Fruit fly (Drosophila melanogaster) whole organism, embryonic: Measurements from ENCODE around the gene Prat.

Experiments
- Abd-B ChIP-seq: fragments of 200-800 bp; sonication (Bioruptor generic); optimal IDR thresholded peaks from 2 replicates; lab custom pipeline; 2018; ENCODE audit warnings: missing biosample characterization, mild to moderate bottlenecking, missing genetic modification characterization, moderate library complexity
- B-H1 ChIP-seq: fragments of 200-800 bp; sonication (Bioruptor generic); IDR thresholded peaks from 3 replicates; pipeline ENCODE4 v1.3.6; 2022; ENCODE audit warnings: missing biosample characterization, missing genetic modification characterization
- B-H2 ChIP-seq: fragments of 200-800 bp; sonication (Bioruptor generic); optimal IDR thresholded peaks from 2 replicates; lab custom pipeline; 2018; ENCODE audit warnings: missing biosample characterization, mild to moderate bottlenecking, missing genetic modification characterization
- Bdp1 ChIP-seq: fragments of 200-800 bp; sonication (Bioruptor generic); optimal IDR thresholded peaks from 3 replicates; lab custom pipeline; 2016; ENCODE audit warnings: missing biosample characterization, missing genetic modification characterization
- CG10147 ChIP-seq: fragments of 200-800 bp; sonication (Bioruptor generic); optimal IDR thresholded peaks from 2 replicates; lab custom pipeline; 2019; ENCODE audit warnings: missing biosample characterization, mild to moderate bottlenecking, missing genetic modification characterization, moderate library complexity
- CG12391 ChIP-seq: fragments of 200-800 bp; sonication (Bioruptor generic); optimal IDR thresholded peaks from 3 replicates; lab custom pipeline; 2018; ENCODE audit warnings: missing biosample characterization, mild to moderate bottlenecking, missing genetic modification characterization, moderate library complexity
- CG14441 ChIP-seq: fragments of 200-800 bp; sonication (Bioruptor generic); IDR thresholded peaks from 2 replicates; pipeline ENCODE4 v1.3.6; 2022; ENCODE audit warnings: missing biosample characterization, missing genetic modification characterization
- CG17328 ChIP-seq: fragments of 200-800 bp; sonication (Bioruptor generic); IDR thresholded peaks from 2 replicates; pipeline ENCODE4 v1.3.6; 2022; ENCODE audit warnings: missing biosample characterization, missing genetic modification characterization
- CG18262 ChIP-seq: fragments of 200-800 bp; optimal IDR thresholded peaks from 3 replicates; lab custom pipeline; 2019; ENCODE audit warnings: missing biosample characterization, mild to moderate bottlenecking, missing genetic modification characterization, moderate library complexity
- CG2120 ChIP-seq: fragments of 200-800 bp; sonication (Bioruptor generic); optimal IDR thresholded peaks from 3 replicates; lab custom pipeline; 2016; ENCODE audit warnings: missing biosample characterization, missing genetic modification characterization
- CG2712 ChIP-seq: fragments of 200-800 bp; optimal IDR thresholded peaks from 3 replicates; lab custom pipeline; 2019; ENCODE audit warnings: missing biosample characterization, mild to moderate bottlenecking, missing genetic modification characterization, moderate library complexity
- CG30403 ChIP-seq: fragments of 200-800 bp; sonication (Bioruptor generic); optimal IDR thresholded peaks from 3 replicates; lab custom pipeline; 2016; ENCODE audit warnings: missing biosample characterization, missing genetic modification characterization
- CG31224 ChIP-seq: fragments of 200-800 bp; sonication (Bioruptor generic); IDR thresholded peaks from 2 replicates; pipeline ENCODE4 v1.3.6; 2022; ENCODE audit warnings: missing biosample characterization, missing genetic modification characterization
- CG32532 ChIP-seq: fragments of 200-800 bp; sonication (Bioruptor generic); IDR thresholded peaks from 2 replicates; pipeline ENCODE4 v1.3.6; 2022; ENCODE audit warnings: missing biosample characterization, missing genetic modification characterization
- CG4424 ChIP-seq: fragments of 200-800 bp; sonication (Bioruptor generic); optimal IDR thresholded peaks from 3 replicates; lab custom pipeline; 2016; ENCODE audit warnings: missing biosample characterization, missing genetic modification characterization
- CG6175 ChIP-seq: fragments of 200-800 bp; sonication (Bioruptor generic); IDR thresholded peaks from 3 replicates; pipeline ENCODE4 v1.3.6; 2022; ENCODE audit warnings: missing biosample characterization, missing genetic modification characterization
- CG6813 ChIP-seq: fragments of 200-800 bp; sonication (Bioruptor generic); optimal IDR thresholded peaks from 2 replicates; lab custom pipeline; 2017; ENCODE audit warnings: missing biosample characterization, missing genetic modification characterization, mild to moderate bottlenecking, moderate library complexity, missing genetic modification reagents
- CG8359 ChIP-seq: fragments of 200-800 bp; sonication (Bioruptor generic); optimal IDR thresholded peaks from 2 replicates; lab custom pipeline; 2017; ENCODE audit warnings: missing biosample characterization, mild to moderate bottlenecking, missing genetic modification characterization, borderline replicate concordance
- CG9932 ChIP-seq: fragments of 200-800 bp; sonication (Bioruptor generic); IDR thresholded peaks from 2 replicates; pipeline ENCODE4 v1.3.6; 2022; ENCODE audit warnings: missing biosample characterization, missing genetic modification characterization
- D ChIP-seq, 2 experiments: fragments of 200-800 bp in 1 of 2; fragments of >200 bp in 1 of 2; sonication (Bioruptor generic) in 1 of 2; optimal IDR thresholded peaks; 2 replicates in 1 of 2; 3 replicates in 1 of 2; lab custom pipeline; 2017; ENCODE audit warnings: mild to moderate bottlenecking in 1 of 2, missing biosample characterization in 1 of 2, missing genetic modification characterization in 1 of 2, missing genetic modification reagents in 1 of 2
- Dad ChIP-seq: fragments of 200-800 bp; sonication (Bioruptor generic); optimal IDR thresholded peaks from 3 replicates; lab custom pipeline; 2016; ENCODE audit warnings: missing biosample characterization, missing genetic modification characterization
- Dip3 ChIP-seq: fragments of 200-800 bp; sonication (Bioruptor generic); optimal IDR thresholded peaks from 3 replicates; lab custom pipeline; 2016; ENCODE audit warnings: missing biosample characterization, missing genetic modification characterization
- E2f2 ChIP-seq: fragments of 200-800 bp; sonication (Bioruptor generic); IDR thresholded peaks from 2 replicates; pipeline ENCODE4 v1.3.6; 2022; ENCODE audit warnings: missing biosample characterization, missing genetic modification characterization
- Ets65A ChIP-seq: fragments of 200-800 bp; sonication (Bioruptor generic); peaks from one replicate; lab custom pipeline; 2016; ENCODE audit warnings: missing biosample characterization, missing genetic modification characterization
- Hand ChIP-seq: fragments of 200-800 bp; sonication (Bioruptor generic); optimal IDR thresholded peaks from 2 replicates; lab custom pipeline; 2017; ENCODE audit warnings: mild to moderate bottlenecking, missing biosample characterization, missing genetic modification reagents, missing genetic modification characterization
- Hey ChIP-seq: fragments of 200-800 bp; sonication (Bioruptor generic); optimal IDR thresholded peaks from 3 replicates; lab custom pipeline; 2018; ENCODE audit warnings: missing biosample characterization, mild to moderate bottlenecking, missing genetic modification characterization
- Mrtf ChIP-seq: fragments of 200-800 bp; sonication (Bioruptor generic); IDR thresholded peaks from 3 replicates; pipeline ENCODE4 v1.3.6; 2022; ENCODE audit warnings: missing biosample characterization, missing genetic modification characterization
- NK7.1 ChIP-seq: fragments of 200-800 bp; sonication (Bioruptor generic); optimal IDR thresholded peaks from 3 replicates; lab custom pipeline; 2016; ENCODE audit warnings: missing biosample characterization, missing genetic modification characterization
- Pdp1 ChIP-seq, 2 experiments: fragments of 200-800 bp; sonication (Bioruptor generic); optimal IDR thresholded peaks; 3 replicates each; lab custom pipeline; 2016; ENCODE audit warnings: missing biosample characterization in 2 of 2, missing genetic modification characterization in 2 of 2, mild to moderate bottlenecking in 1 of 2, moderate library complexity in 1 of 2
- Scr ChIP-seq: fragments of 200-800 bp; sonication (Bioruptor generic); IDR thresholded peaks from 2 replicates; pipeline ENCODE4 v1.3.6; 2022; ENCODE audit warnings: missing biosample characterization, missing genetic modification characterization; ENCODE audit not compliant: partially characterized antibody
- Sry-β ChIP-seq: fragments of 200-800 bp; sonication (Bioruptor generic); optimal IDR thresholded peaks from 2 replicates; lab custom pipeline; 2018; ENCODE audit warnings: missing biosample characterization, mild to moderate bottlenecking, missing genetic modification characterization, moderate library complexity
- Sry-δ ChIP-seq: fragments of 200-800 bp; sonication (Bioruptor generic); optimal IDR thresholded peaks from 2 replicates; lab custom pipeline; 2016; ENCODE audit warnings: missing biosample characterization, missing genetic modification characterization
- Xbp1 ChIP-seq: fragments of 200-800 bp; sonication (Bioruptor generic); optimal IDR thresholded peaks from 3 replicates; lab custom pipeline; 2016; ENCODE audit warnings: missing biosample characterization, mild to moderate bottlenecking, missing genetic modification characterization
- aop ChIP-seq: fragments of 200-800 bp; sonication (Bioruptor generic); IDR thresholded peaks from 2 replicates; pipeline ENCODE4 v1.3.6; 2022; ENCODE audit warnings: missing biosample characterization, missing genetic modification characterization
- ap ChIP-seq: fragments of 200-800 bp; sonication (Bioruptor generic); IDR thresholded peaks from 2 replicates; pipeline ENCODE4 v1.3.6; 2022; ENCODE audit warnings: missing biosample characterization, missing genetic modification characterization
- bowl ChIP-seq: fragments of 200-800 bp; sonication (Bioruptor generic); IDR thresholded peaks from 2 replicates; pipeline ENCODE4 v1.3.6; 2022; ENCODE audit warnings: missing biosample characterization, missing genetic modification characterization
- cg ChIP-seq: fragments of 200-800 bp; sonication (Bioruptor generic); optimal IDR thresholded peaks from 3 replicates; lab custom pipeline; 2019; ENCODE audit warnings: missing biosample characterization, mild to moderate bottlenecking, missing genetic modification characterization, moderate library complexity
- crp ChIP-seq, 2 experiments: fragments of 200-800 bp; sonication (Bioruptor generic); optimal IDR thresholded peaks; 2 replicates in 1 of 2; 3 replicates in 1 of 2; lab custom pipeline; 2017; ENCODE audit warnings: missing biosample characterization in 2 of 2, missing genetic modification characterization in 2 of 2, mild to moderate bottlenecking in 1 of 2, moderate library complexity in 1 of 2
- exex ChIP-seq: fragments of 200-800 bp; sonication (Bioruptor generic); optimal IDR thresholded peaks from 4 replicates; lab custom pipeline; 2018; ENCODE audit warnings: missing biosample characterization, mild to moderate bottlenecking, missing genetic modification characterization, moderate library complexity
- fd102C ChIP-seq: fragments of 200-800 bp; sonication (Bioruptor generic); optimal IDR thresholded peaks from 2 replicates; lab custom pipeline; 2018; ENCODE audit warnings: missing biosample characterization, mild to moderate bottlenecking, missing genetic modification characterization, moderate library complexity
- hkb ChIP-seq, 2 experiments: fragments of 200-800 bp in 1 of 2; fragments of >200 bp in 1 of 2; sonication (Bioruptor generic) in 1 of 2; IDR thresholded peaks in 1 of 2; optimal IDR thresholded peaks in 1 of 2; 2 replicates each; pipeline versions ENCODE4 v1.3.6 to Lab custom; 2017 to 2022; ENCODE audit warnings: missing biosample characterization in 1 of 2, missing genetic modification characterization in 1 of 2
- jing ChIP-seq: fragments of 200-800 bp; sonication (Bioruptor generic); optimal IDR thresholded peaks from 2 replicates; lab custom pipeline; 2018; ENCODE audit warnings: missing biosample characterization, mild to moderate bottlenecking, missing genetic modification characterization
- luna ChIP-seq: fragments of 200-800 bp; sonication (Bioruptor generic); optimal IDR thresholded peaks from 2 replicates; lab custom pipeline; 2016; ENCODE audit warnings: missing biosample characterization, missing genetic modification characterization
- p53 ChIP-seq: fragments of 200-800 bp; sonication (Bioruptor generic); optimal IDR thresholded peaks from 2 replicates; lab custom pipeline; 2016; ENCODE audit warnings: missing biosample characterization, missing genetic modification characterization
- slbo ChIP-seq: fragments of 200-800 bp; sonication (Bioruptor generic); IDR thresholded peaks from 2 replicates; pipeline ENCODE4 v1.3.6; 2022; ENCODE audit warnings: missing biosample characterization, missing genetic modification characterization
- so ChIP-seq: fragments of 200-800 bp; sonication (Bioruptor generic); IDR thresholded peaks from 3 replicates; pipeline ENCODE4 v1.3.6; 2022; ENCODE audit warnings: missing biosample characterization, missing genetic modification characterization
- sug ChIP-seq: fragments of 200-800 bp; optimal IDR thresholded peaks from 2 replicates; lab custom pipeline; 2019; ENCODE audit warnings: missing biosample characterization, mild to moderate bottlenecking, missing genetic modification characterization, moderate library complexity
- tin ChIP-seq: fragments of 200-800 bp; sonication (Bioruptor generic); optimal IDR thresholded peaks from 3 replicates; lab custom pipeline; 2016; ENCODE audit warnings: missing biosample characterization, missing genetic modification characterization
- unc-4 ChIP-seq: fragments of 200-800 bp; sonication (Bioruptor generic); IDR thresholded peaks from 2 replicates; pipeline ENCODE4 v1.3.6; 2022; ENCODE audit warnings: missing biosample characterization, missing genetic modification characterization; ENCODE audit not compliant: partially characterized antibody
- zen ChIP-seq: fragments of 200-800 bp; sonication (Bioruptor generic); optimal IDR thresholded peaks from 3 replicates; lab custom pipeline; 2018; ENCODE audit warnings: missing biosample characterization, mild to moderate bottlenecking, missing genetic modification characterization, moderate library complexity

Prat gene

dm6 chr3R:7913139-7913538 lies 1.6 kb upstream of the Prat start, which contains the start of gene Rfk (continued):
- TF ChIP-seq bowl (GFP tag; lab: Robert Waterston, UW), result no peak
- no peak for TF ChIP-seq Hey
- TF ChIP-seq p53, result no peak
- TF ChIP-seq CG31224 (GFP tag; lab: Robert Waterston, UW), result no peak
- TF ChIP-seq fd102C (GFP tag; lab: Kevin White, UChicago), result no peak
- TF ChIP-seq CG6813 (GFP tag; lab: Kevin White, UChicago), result no peak
- no peak for TF ChIP-seq luna (GFP tag; lab: Kevin White, UChicago)
- TF ChIP-seq CG12391, result peak; percentile 56
- no peak for TF ChIP-seq CG6175 (GFP tag; lab: Robert Waterston, UW)
- peak; percentile 44 for TF ChIP-seq CG2712 (tag; lab: Kevin White, UChicago)
- TF ChIP-seq CG30403 (GFP tag; lab: Kevin White, UChicago), result peak; percentile 34
- no peak for TF ChIP-seq B-H1 (GFP tag; lab: Robert Waterston, UW)
- 0 out of 2 replicates have a peak, but pooled peaks have one; percentile 14 for TF ChIP-seq CG9932 (GFP tag; lab: Robert Waterston, UW)
- TF ChIP-seq Xbp1, result peak; percentile 34
- TF ChIP-seq Pdp1 (GFP tag; optimal IDR thresholded peaks at IDR 0.05; lab: Kevin White, UChicago), result peak in 1 of 2 experiments; percentile 71
- no peak for TF ChIP-seq Hand (GFP tag; lab: Kevin White, UChicago)
- peak; percentile 24 for TF ChIP-seq exex (tag; lab: Kevin White, UChicago)
- no peak for TF ChIP-seq Ets65A (GFP tag; lab: Kevin White, UChicago)
- 0 out of 2 replicates have a peak, but pooled peaks have one; percentile 30 for TF ChIP-seq Scr
- peak; percentile 9 for TF ChIP-seq Sry-δ (GFP tag; lab: Kevin White, UChicago)
- TF ChIP-seq Dip3, result no peak
- peak; percentile 57 for TF ChIP-seq CG2120 (GFP tag; lab: Kevin White, UChicago)
- peak; percentile 53 for TF ChIP-seq zen (tag; lab: Kevin White, UChicago)
- TF ChIP-seq CG18262, result no peak
- TF ChIP-seq Bdp1 (GFP tag; lab: Kevin White, UChicago), result no peak
- peak; percentile 57 for TF ChIP-seq CG4424 (GFP tag; lab: Kevin White, UChicago)
- no peak for TF ChIP-seq CG14441
- TF ChIP-seq B-H2 (GFP tag; lab: Kevin White, UChicago), result no peak
- no peak for TF ChIP-seq CG32532 (GFP tag; lab: Robert Waterston, UW)
- no peak for TF ChIP-seq D (optimal IDR thresholded peaks at IDR 0.05; lab: Kevin White, UChicago)
- no peak for TF ChIP-seq D (GFP tag; optimal IDR thresholded peaks at IDR 0.05; lab: Kevin White, UChicago)
- TF ChIP-seq Sry-β (GFP tag; lab: Kevin White, UChicago), result peak; percentile 55
- peak; percentile 43 for TF ChIP-seq Abd-B (GFP tag; lab: Kevin White, UChicago)
- TF ChIP-seq so, result no peak
- TF ChIP-seq Dad (GFP tag; lab: Kevin White, UChicago), result no peak
- no peak for TF ChIP-seq cg (GFP tag; lab: Kevin White, UChicago)
- TF ChIP-seq ap (GFP tag; lab: Robert Waterston, UW), result no peak
- TF ChIP-seq tin (GFP tag; lab: Kevin White, UChicago), result no peak
- TF ChIP-seq NK7.1 (GFP tag; lab: Kevin White, UChicago), result no peak
- TF ChIP-seq aop (GFP tag; lab: Robert Waterston, UW), result no peak
- no peak for TF ChIP-seq CG8359 (GFP tag; lab: Kevin White, UChicago)
- TF ChIP-seq E2f2 (GFP tag; lab: Robert Waterston, UW), result peak; percentile 63
- TF ChIP-seq hkb (optimal IDR thresholded peaks at IDR 0.05; lab: Kevin White, UChicago), result no peak
- TF ChIP-seq hkb (GFP tag; IDR thresholded peaks at IDR 0.05; lab: Robert Waterston, UW), result peak; percentile 26; the same call in 1 of the 2 replicates
- no peak for TF ChIP-seq jing (GFP tag; lab: Kevin White, UChicago)
- no peak for TF ChIP-seq CG10147 (GFP tag; lab: Kevin White, UChicago)
- TF ChIP-seq sug (tag; lab: Kevin White, UChicago), result peak; percentile 34
- TF ChIP-seq unc-4 (GFP tag; lab: Robert Waterston, UW), result no peak; the same call in 1 of the 2 replicates
- no peak for TF ChIP-seq CG17328 (GFP tag; lab: Robert Waterston, UW)
- TF ChIP-seq Mrtf (GFP tag; lab: Robert Waterston, UW), result no peak
- TF ChIP-seq crp (GFP tag; optimal IDR thresholded peaks at IDR 0.05; lab: Kevin White, UChicago), result peak; percentile 77 to 94
- TF ChIP-seq slbo (GFP tag; lab: Robert Waterston, UW), result peak; percentile 21; the same call in 1 of the 2 replicates
